Worm (Caenorhabditis elegans): ENCODE results near the gene R09A8.2.

ce11 chrX:12630556-12630955 lies 11.3 kb downstream of the R09A8.2 start:
- TF ChIP-seq efl-1 (GFP tag; optimal IDR thresholded peaks at IDR 0.05) (no peak), unc-130 (GFP tag; optimal IDR thresholded peaks at IDR 0.05) (no peak), gei-17 (GFP tag; optimal IDR thresholded peaks at IDR 0.05) (no peak), ama-1 (optimal IDR thresholded peaks at IDR 0.05) (no peak), ama-1 (GFP tag; optimal IDR thresholded peaks at IDR 0.05) (no peak), snpc-1.3 (tag; optimal IDR thresholded peaks at IDR 0.05; ENCODE audit: insufficient read depth) (no peak), T07F8.4 (tag; optimal IDR thresholded peaks at IDR 0.05) (no peak)

All from whole organism, young adult.